Fruit fly (Drosophila melanogaster) whole organism, adult: ENCODE measurements around the gene CG6168.

Experiments used
- CG11617 ChIP-seq: fragments of 200-800 bp; sonication (Bioruptor generic); optimal IDR thresholded peaks from 2 replicates; lab custom pipeline; 2017; ENCODE audit warnings: mild to moderate bottlenecking, missing biosample characterization, missing genetic modification reagents, missing genetic modification characterization
- CG12768 ChIP-seq: fragments of 200-800 bp; sonication (Bioruptor generic); optimal IDR thresholded peaks from 2 replicates; lab custom pipeline; 2017; ENCODE audit warnings: missing biosample characterization, missing genetic modification characterization, mild to moderate bottlenecking, moderate library complexity, missing genetic modification reagents
- CG14711 ChIP-seq: fragments of 200-800 bp; sonication (Bioruptor generic); optimal IDR thresholded peaks from 2 replicates; lab custom pipeline; 2018; ENCODE audit warnings: missing biosample characterization, mild to moderate bottlenecking, missing genetic modification characterization, moderate library complexity
- CG1620 ChIP-seq: fragments of 200-800 bp; sonication (Bioruptor generic); optimal IDR thresholded peaks from 2 replicates; lab custom pipeline; 2016; ENCODE audit warnings: missing biosample characterization, missing genetic modification characterization
- CG33017 ChIP-seq: fragments of 200-800 bp; sonication (Bioruptor generic); optimal IDR thresholded peaks from 2 replicates; lab custom pipeline; 2018; ENCODE audit warnings: missing biosample characterization, mild to moderate bottlenecking, missing genetic modification characterization, moderate library complexity
- CG7045 ChIP-seq: fragments of 200-800 bp; sonication (Bioruptor generic); optimal IDR thresholded peaks from 2 replicates; lab custom pipeline; 2017; ENCODE audit warnings: missing biosample characterization, mild to moderate bottlenecking, missing genetic modification characterization
- Clk ChIP-seq: fragments of 200-800 bp; sonication (Bioruptor generic); optimal IDR thresholded peaks from 2 replicates; lab custom pipeline; 2017; ENCODE audit warnings: missing biosample characterization, missing genetic modification characterization
- Crg-1 ChIP-seq: fragments of 200-800 bp; sonication (Bioruptor generic); optimal IDR thresholded peaks from 2 replicates; lab custom pipeline; 2016; ENCODE audit warnings: missing biosample characterization, missing genetic modification characterization
- cic ChIP-seq: fragments of 200-800 bp; sonication (Bioruptor generic); optimal IDR thresholded peaks from 2 replicates; lab custom pipeline; 2017; ENCODE audit warnings: missing biosample characterization, mild to moderate bottlenecking, missing genetic modification characterization, moderate library complexity
- ovo ChIP-seq: fragments of 200-800 bp; sonication (Bioruptor generic); optimal IDR thresholded peaks from 2 replicates; lab custom pipeline; 2016; ENCODE audit warnings: missing biosample characterization, missing genetic modification characterization
- tj ChIP-seq: fragments of 200-800 bp; sonication (Bioruptor generic); optimal IDR thresholded peaks from 3 replicates; lab custom pipeline; 2017; ENCODE audit warnings: missing biosample characterization, mild to moderate bottlenecking, missing genetic modification characterization, moderate library complexity
- toe ChIP-seq: fragments of 200-800 bp; sonication (Bioruptor generic); optimal IDR thresholded peaks from 2 replicates; lab custom pipeline; 2016; ENCODE audit warnings: missing biosample characterization, missing genetic modification characterization

- TF ChIP-seq tj (GFP tag; lab: Kevin White, UChicago) (no peak), cic (GFP tag; lab: Kevin White, UChicago) (no peak), CG12768 (GFP tag; lab: Kevin White, UChicago) (no peak), CG33017 (tag; lab: Kevin White, UChicago) (no peak), CG14711 (tag; lab: Kevin White, UChicago) (no peak), CG1620 (GFP tag; lab: Kevin White, UChicago) (no peak), Clk (GFP tag; lab: Kevin White, UChicago) (no peak), toe (no peak), CG11617 (GFP tag; lab: Kevin White, UChicago) (no peak), Crg-1 (GFP tag; lab: Kevin White, UChicago) (no peak), ovo (GFP tag; lab: Kevin White, UChicago) (no peak), CG7045 (GFP tag; lab: Kevin White, UChicago) (no peak)
These were observed 6.6 kb upstream of the CG6168 start for dm6 chr3L:11328015-11328680.
